Fruit fly (Drosophila melanogaster) whole organism, prepupa: Measurements from ENCODE around the gene CG9503.

Source experiments
- CG10669 ChIP-seq: fragments of 200-800 bp; sonication (Bioruptor generic); optimal IDR thresholded peaks from 3 replicates; lab custom pipeline; 2018; ENCODE audit warnings: missing biosample characterization, mild to moderate bottlenecking, missing genetic modification characterization, moderate library complexity
- CG11294 ChIP-seq: fragments of 200-800 bp; sonication (Bioruptor generic); IDR thresholded peaks from 2 replicates; pipeline ENCODE4 v1.3.6; 2022; ENCODE audit warnings: missing biosample characterization, missing genetic modification characterization
- CG11762 ChIP-seq: fragments of 200-800 bp; sonication (Bioruptor generic); optimal IDR thresholded peaks from 3 replicates; lab custom pipeline; 2016; ENCODE audit warnings: missing biosample characterization, missing genetic modification characterization; ENCODE audit not compliant: insufficient read depth
- CG11902 ChIP-seq: fragments of 200-800 bp; sonication (Bioruptor generic); optimal IDR thresholded peaks from 3 replicates; lab custom pipeline; 2016; ENCODE audit warnings: missing biosample characterization, missing genetic modification characterization
- CG15336 ChIP-seq: fragments of 200-800 bp; sonication (Bioruptor generic); IDR thresholded peaks from 2 replicates; pipeline ENCODE4 v1.3.6; 2022; ENCODE audit warnings: missing biosample characterization, missing genetic modification characterization
- CG1621 ChIP-seq: fragments of 200-800 bp; sonication (Bioruptor generic); optimal IDR thresholded peaks from 3 replicates; lab custom pipeline; 2018; ENCODE audit warnings: missing biosample characterization, mild to moderate bottlenecking, missing genetic modification characterization
- CG16779 ChIP-seq: fragments of 200-800 bp; sonication (Bioruptor generic); optimal IDR thresholded peaks from 3 replicates; lab custom pipeline; 2017; ENCODE audit warnings: missing biosample characterization, mild to moderate bottlenecking, missing genetic modification characterization
- CG3032 ChIP-seq: fragments of 200-800 bp; optimal IDR thresholded peaks from 2 replicates; lab custom pipeline; 2019; ENCODE audit warnings: missing biosample characterization, mild to moderate bottlenecking, missing genetic modification characterization, moderate library complexity
- CG31627 ChIP-seq: fragments of 200-800 bp; sonication (Bioruptor generic); optimal IDR thresholded peaks from 3 replicates; lab custom pipeline; 2016; ENCODE audit warnings: missing biosample characterization, missing genetic modification characterization
- CG34406 ChIP-seq: fragments of 200-800 bp; sonication (Bioruptor generic); optimal IDR thresholded peaks from 3 replicates; lab custom pipeline; 2016; ENCODE audit warnings: missing biosample characterization, missing genetic modification characterization
- CG3919 ChIP-seq: fragments of 200-800 bp; sonication (Bioruptor generic); optimal IDR thresholded peaks from 3 replicates; lab custom pipeline; 2016; ENCODE audit warnings: missing biosample characterization, missing genetic modification characterization
- CG4318 ChIP-seq: fragments of 200-800 bp; sonication (Bioruptor generic); optimal IDR thresholded peaks from 3 replicates; lab custom pipeline; 2017; ENCODE audit warnings: missing biosample characterization, mild to moderate bottlenecking, missing genetic modification characterization
- CG6276 ChIP-seq: fragments of 200-800 bp; sonication (Bioruptor generic); optimal IDR thresholded peaks from 2 replicates; lab custom pipeline; 2017; ENCODE audit warnings: missing biosample characterization, mild to moderate bottlenecking, missing genetic modification characterization
- CG6792 ChIP-seq: fragments of 200-800 bp; sonication (Bioruptor generic); optimal IDR thresholded peaks from 3 replicates; lab custom pipeline; 2016; ENCODE audit warnings: missing biosample characterization, missing genetic modification characterization
- CG6854 ChIP-seq: fragments of 200-800 bp; sonication (Bioruptor generic); optimal IDR thresholded peaks from 2 replicates; lab custom pipeline; 2017; ENCODE audit warnings: missing biosample characterization, mild to moderate bottlenecking, missing genetic modification characterization
- CG7368 ChIP-seq: fragments of 200-800 bp; sonication (Bioruptor generic); optimal IDR thresholded peaks from 3 replicates; lab custom pipeline; 2016; ENCODE audit warnings: missing biosample characterization, missing genetic modification characterization
- CG8119 ChIP-seq: fragments of 200-800 bp; sonication (Bioruptor generic); IDR thresholded peaks from 3 replicates; pipeline ENCODE4 v1.3.6; 2022; ENCODE audit warnings: missing biosample characterization, missing genetic modification characterization
- CG8319 ChIP-seq: fragments of 200-800 bp; sonication (Bioruptor generic); optimal IDR thresholded peaks from 3 replicates; lab custom pipeline; 2016; ENCODE audit warnings: missing biosample characterization, missing genetic modification characterization
- CG8632 ChIP-seq: fragments of 200-800 bp; sonication (Bioruptor generic); optimal IDR thresholded peaks from 3 replicates; lab custom pipeline; 2016; ENCODE audit warnings: missing biosample characterization, missing genetic modification characterization
- CG9139 ChIP-seq: fragments of 200-800 bp; sonication (Bioruptor generic); optimal IDR thresholded peaks from 3 replicates; lab custom pipeline; 2017; ENCODE audit warnings: missing biosample characterization, mild to moderate bottlenecking, missing genetic modification characterization
- Eip75B ChIP-seq: fragments of 200-800 bp; sonication (Bioruptor generic); optimal IDR thresholded peaks from 3 replicates; lab custom pipeline; 2016; ENCODE audit warnings: missing biosample characterization, missing genetic modification characterization
- Eip93F ChIP-seq: fragments of 200-800 bp; sonication (Bioruptor generic); optimal IDR thresholded peaks from 2 replicates; lab custom pipeline; 2016; ENCODE audit warnings: missing biosample characterization, mild to moderate bottlenecking, missing genetic modification characterization
- Ets21C ChIP-seq: fragments of 200-800 bp; sonication (Bioruptor generic); optimal IDR thresholded peaks from 3 replicates; lab custom pipeline; 2016; ENCODE audit warnings: missing biosample characterization, missing genetic modification characterization
- Ets96B ChIP-seq: fragments of 200-800 bp; optimal IDR thresholded peaks from 2 replicates; lab custom pipeline; 2019; ENCODE audit warnings: missing biosample characterization, mild to moderate bottlenecking, missing genetic modification characterization, moderate library complexity
- Gug ChIP-seq: fragments of 200-800 bp; sonication (Bioruptor generic); IDR thresholded peaks from 2 replicates; pipeline ENCODE4 v1.3.6; 2022; ENCODE audit warnings: missing biosample characterization, missing genetic modification characterization
- Hr39 ChIP-seq: fragments of 200-800 bp; sonication (Bioruptor generic); optimal IDR thresholded peaks from 2 replicates; lab custom pipeline; 2016; ENCODE audit warnings: missing biosample characterization, missing genetic modification characterization
- Hr4 ChIP-seq: fragments of 200-800 bp; sonication (Bioruptor generic); optimal IDR thresholded peaks from 3 replicates; lab custom pipeline; 2016; ENCODE audit warnings: missing biosample characterization, missing genetic modification characterization
- Lpt ChIP-seq: fragments of 200-800 bp; sonication (Bioruptor generic); optimal IDR thresholded peaks from 3 replicates; lab custom pipeline; 2016; ENCODE audit warnings: missing biosample characterization, missing genetic modification characterization
- Met ChIP-seq: fragments of 200-800 bp; sonication (Bioruptor generic); optimal IDR thresholded peaks from 3 replicates; lab custom pipeline; 2016; ENCODE audit warnings: missing biosample characterization, missing genetic modification characterization
- OdsH ChIP-seq: fragments of 200-800 bp; sonication (Bioruptor generic); optimal IDR thresholded peaks from 3 replicates; lab custom pipeline; 2016; ENCODE audit warnings: missing biosample characterization, missing genetic modification characterization
- Smox ChIP-seq: fragments of 200-800 bp; sonication (Bioruptor generic); optimal IDR thresholded peaks from 3 replicates; lab custom pipeline; 2016; ENCODE audit warnings: missing biosample characterization, missing genetic modification characterization
- Sox14 ChIP-seq: fragments of 200-800 bp; sonication (Bioruptor generic); optimal IDR thresholded peaks from 3 replicates; lab custom pipeline; 2016; ENCODE audit warnings: missing biosample characterization, missing genetic modification characterization
- Sox15 ChIP-seq: fragments of 200-800 bp; sonication (Bioruptor generic); optimal IDR thresholded peaks from 3 replicates; lab custom pipeline; 2016; ENCODE audit warnings: missing biosample characterization, missing genetic modification characterization
- acj6 ChIP-seq: fragments of 200-800 bp; sonication (Bioruptor generic); optimal IDR thresholded peaks from 3 replicates; lab custom pipeline; 2016; ENCODE audit warnings: missing biosample characterization, missing genetic modification characterization
- cyc ChIP-seq: fragments of 200-800 bp; sonication (Bioruptor generic); optimal IDR thresholded peaks from 3 replicates; lab custom pipeline; 2016; ENCODE audit warnings: missing biosample characterization, missing genetic modification characterization
- dac ChIP-seq: fragments of 200-800 bp; sonication (Bioruptor generic); optimal IDR thresholded peaks from 2 replicates; lab custom pipeline; 2017; ENCODE audit warnings: missing biosample characterization, mild to moderate bottlenecking, missing genetic modification characterization
- dsx ChIP-seq: fragments of 200-800 bp; optimal IDR thresholded peaks from 3 replicates; lab custom pipeline; 2019; ENCODE audit warnings: missing biosample characterization, mild to moderate bottlenecking, missing genetic modification characterization, moderate library complexity; ENCODE audit not compliant: poor library complexity, severe bottlenecking
- eg ChIP-seq: fragments of 200-800 bp; sonication (Bioruptor generic); IDR thresholded peaks from 3 replicates; pipeline ENCODE4 v1.3.6; 2022; ENCODE audit warnings: missing biosample characterization, missing genetic modification characterization
- esn ChIP-seq: fragments of 200-800 bp; sonication (Bioruptor generic); optimal IDR thresholded peaks from 2 replicates; lab custom pipeline; 2016; ENCODE audit warnings: missing biosample characterization, mild to moderate bottlenecking, missing genetic modification characterization, moderate library complexity
- fd85E ChIP-seq: fragments of 200-800 bp; sonication (Bioruptor generic); optimal IDR thresholded peaks from 3 replicates; lab custom pipeline; 2016; ENCODE audit warnings: missing biosample characterization, missing genetic modification characterization
- lz ChIP-seq: fragments of 200-800 bp; sonication (Bioruptor generic); optimal IDR thresholded peaks from 3 replicates; lab custom pipeline; 2016; ENCODE audit warnings: missing biosample characterization, missing genetic modification characterization
- net ChIP-seq: fragments of 200-800 bp; sonication (Bioruptor generic); optimal IDR thresholded peaks from 3 replicates; lab custom pipeline; 2016; ENCODE audit warnings: missing biosample characterization, missing genetic modification characterization
- pdm3 ChIP-seq: fragments of 200-800 bp; sonication (Bioruptor generic); optimal IDR thresholded peaks from 3 replicates; lab custom pipeline; 2016; ENCODE audit warnings: missing biosample characterization, missing genetic modification characterization
- salr ChIP-seq, 2 experiments: fragments of 200-800 bp; sonication (Bioruptor generic); optimal IDR thresholded peaks; 3 replicates each; lab custom pipeline; 2016 to 2018; ENCODE audit warnings: missing biosample characterization in 2 of 2, missing genetic modification characterization in 2 of 2, mild to moderate bottlenecking in 1 of 2
- spab ChIP-seq: fragments of 200-800 bp; sonication (Bioruptor generic); optimal IDR thresholded peaks from 2 replicates; lab custom pipeline; 2017; ENCODE audit warnings: missing biosample characterization, mild to moderate bottlenecking, missing genetic modification characterization, missing genetic modification reagents
- vri ChIP-seq: fragments of 200-800 bp; sonication (Bioruptor generic); optimal IDR thresholded peaks from 3 replicates; lab custom pipeline; 2016; ENCODE audit warnings: missing biosample characterization, mild to moderate bottlenecking, missing genetic modification characterization

Gene CG9503

DNA sequence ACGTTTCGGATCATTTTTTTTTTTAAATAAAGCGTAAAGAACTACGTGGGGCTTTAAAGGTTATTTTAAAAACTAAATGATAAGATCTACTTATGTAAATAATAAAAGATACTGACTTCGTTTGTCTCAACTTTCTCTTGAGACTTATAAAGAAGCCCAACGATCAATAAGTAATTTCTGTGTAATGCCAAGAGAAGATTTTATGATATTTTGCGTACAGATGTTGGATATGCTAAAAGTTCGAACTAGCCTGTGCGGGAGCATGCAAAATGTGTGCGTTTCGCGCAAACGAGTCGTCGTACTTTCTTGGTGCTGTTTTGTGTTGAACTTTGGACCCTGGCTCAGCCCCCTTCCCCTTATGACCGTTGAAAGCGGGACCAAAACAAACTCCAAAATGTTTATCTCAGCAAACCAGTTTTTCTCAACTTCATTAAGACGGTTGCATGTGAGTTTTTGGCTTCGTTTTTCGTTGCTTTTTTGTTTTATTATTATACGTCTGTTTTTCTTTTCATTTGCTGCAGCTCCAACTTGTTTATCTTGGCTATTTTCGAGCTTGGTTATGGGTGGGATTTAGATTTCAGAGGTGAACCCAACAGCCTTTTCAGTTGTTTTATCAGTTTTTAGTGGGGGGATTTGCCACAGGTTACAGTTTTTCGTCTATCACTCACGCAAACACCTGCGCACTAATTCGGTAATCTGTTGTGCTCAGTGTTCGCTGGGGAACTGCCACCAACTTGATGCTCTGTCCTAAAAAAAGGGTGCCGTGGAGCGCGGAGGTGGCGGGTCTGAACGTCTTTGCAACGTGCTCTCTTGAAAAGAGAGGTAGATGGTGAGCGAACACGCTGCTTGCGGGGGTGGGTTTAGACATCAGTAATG is 29.8 kb upstream of the CG9503 start, which contains the start of gene pdgy (continued):
- peak; percentile 6; the same call in 1 of the 2 replicates for TF ChIP-seq CG11294 (GFP tag; lab: Robert Waterston, UW)
- no peak for TF ChIP-seq pdm3
- TF ChIP-seq CG8319, result peak; percentile 58
- TF ChIP-seq Hr4, result no peak
- peak; percentile 76 for TF ChIP-seq CG7368 (GFP tag; lab: Kevin White, UChicago)
- TF ChIP-seq net (GFP tag; lab: Kevin White, UChicago), result peak; percentile 61
- peak; percentile 97 for TF ChIP-seq CG6854
- TF ChIP-seq CG31627 (GFP tag; lab: Kevin White, UChicago), result no peak
- TF ChIP-seq CG6276 (GFP tag; lab: Kevin White, UChicago), result peak; percentile 92
- peak; percentile 25; the same call in 1 of the 2 replicates for TF ChIP-seq Gug (GFP tag; lab: Robert Waterston, UW)

DNA sequence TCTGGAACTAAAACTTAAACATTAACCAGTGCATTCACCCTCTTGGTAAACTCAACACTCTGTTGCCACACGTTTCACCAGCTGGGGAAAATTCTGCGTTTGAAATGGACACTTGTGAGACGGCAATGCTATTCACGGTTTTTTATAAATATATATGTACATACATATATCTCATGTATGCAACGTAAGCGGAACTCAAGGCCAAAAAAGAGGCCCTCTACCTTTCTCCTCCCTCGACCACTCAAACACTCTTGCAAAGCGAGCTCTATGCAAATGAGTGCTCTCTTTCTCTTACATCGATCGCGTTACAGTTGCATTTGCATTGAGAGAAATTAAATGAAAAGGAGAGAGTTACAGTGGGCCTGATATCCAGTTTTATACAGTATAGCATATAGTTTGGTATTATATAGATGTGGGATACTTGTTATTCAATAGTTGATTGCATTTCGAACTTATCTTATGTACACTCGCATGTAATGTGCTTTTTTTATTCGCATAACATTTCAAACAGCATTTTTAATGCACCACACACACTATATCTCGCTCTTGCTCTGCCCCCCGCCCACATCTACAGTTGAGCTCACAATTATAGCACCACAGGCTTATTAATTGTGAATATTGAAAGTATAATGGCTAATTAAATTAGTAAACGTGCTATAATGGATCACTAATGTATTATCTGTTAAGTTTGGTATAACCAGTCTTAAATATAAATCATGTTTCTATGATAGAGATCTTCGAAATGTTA is 29.0 kb upstream of the CG9503 start:
- TF ChIP-seq Gug (GFP tag; lab: Robert Waterston, UW) (peak; percentile 83), CG34406 (GFP tag; lab: Kevin White, UChicago) (peak; percentile 77), Eip75B (GFP tag; lab: Kevin White, UChicago) (peak; percentile 82), Hr4 (peak; percentile 82), Met (GFP tag; lab: Kevin White, UChicago) (peak; percentile 83), Smox (GFP tag; lab: Kevin White, UChicago) (peak; percentile 84), Ets96B (tag; lab: Kevin White, UChicago) (peak; percentile 67), CG8319 (peak; percentile 71), Ets21C (GFP tag; lab: Kevin White, UChicago) (peak; percentile 72), CG4318 (peak; percentile 70), CG9139 (GFP tag; lab: Kevin White, UChicago) (no peak), vri (GFP tag; lab: Kevin White, UChicago) (peak; percentile 78), CG10669 (peak; percentile 69), CG7368 (GFP tag; lab: Kevin White, UChicago) (peak; percentile 77), CG15336 (GFP tag; lab: Robert Waterston, UW) (peak; percentile 92), pdm3 (peak; percentile 89), cyc (GFP tag; lab: Kevin White, UChicago) (peak; percentile 82), CG3919 (peak; percentile 88), OdsH (GFP tag; lab: Kevin White, UChicago) (peak; percentile 85), Hr39 (GFP tag; lab: Kevin White, UChicago) (peak; percentile 88), CG16779 (tag; lab: Kevin White, UChicago) (peak; percentile 63), Sox15 (peak; percentile 74), salr (GFP tag; optimal IDR thresholded peaks at IDR 0.05; lab: Kevin White, UChicago) (peak; percentile 62 to 90), CG3032 (peak; percentile 54), CG8632 (GFP tag; lab: Kevin White, UChicago) (peak; percentile 75), Sox14 (GFP tag; lab: Kevin White, UChicago) (peak; percentile 89), fd85E (peak; percentile 81), net (GFP tag; lab: Kevin White, UChicago) (peak; percentile 83), CG11902 (GFP tag; lab: Kevin White, UChicago) (peak; percentile 60), CG6792 (GFP tag; lab: Kevin White, UChicago) (peak; percentile 87), lz (GFP tag; lab: Kevin White, UChicago) (peak; percentile 86), Lpt (GFP tag; lab: Kevin White, UChicago) (peak; percentile 86), acj6 (GFP tag; lab: Kevin White, UChicago) (peak; percentile 86), CG8119 (GFP tag; lab: Robert Waterston, UW) (peak; percentile 87), spab (GFP tag; lab: Kevin White, UChicago) (peak; percentile 44), CG1621 (tag; lab: Kevin White, UChicago) (peak; percentile 75), CG11762 (peak; percentile 64), dsx (peak; percentile 56), dac (peak; percentile 66), Eip93F (GFP tag; lab: Kevin White, UChicago) (peak; percentile 54), eg (GFP tag; lab: Robert Waterston, UW) (peak; percentile 90), esn (GFP tag; lab: Kevin White, UChicago) (peak; percentile 87)
